Worm (Caenorhabditis elegans) whole organism, L4 larva: ENCODE results near the gene zfp-1.

ENCODE experiments used
- F26F4.8 ChIP-seq: fragments of 200-800 bp; sonication (Bioruptor generic); conservative IDR thresholded peaks from 2 replicates; pipeline ENCODE4 v1.3.6; 2022; ENCODE audit warnings: missing genetic modification characterization, missing compliant biosample characterization
- F49E8.2 ChIP-seq: sonication (generic microtip); optimal IDR thresholded peaks from 2 replicates; lab custom pipeline; 2016; ENCODE audit warnings: missing compliant biosample characterization, mild to moderate bottlenecking, missing genetic modification characterization, borderline replicate concordance
- T26A8.4 ChIP-seq: fragments of 200-800 bp; sonication (Bioruptor generic); IDR thresholded peaks from 2 replicates; pipeline ENCODE4 v1.3.6; 2022; ENCODE audit warnings: missing genetic modification characterization, missing compliant biosample characterization
- Y48G9A.11 ChIP-seq: fragments of 200-800 bp; sonication (Bioruptor generic); IDR thresholded peaks from 2 replicates; pipeline ENCODE4 v1.3.6; 2022; ENCODE audit warnings: missing genetic modification reagents, missing genetic modification characterization, missing compliant biosample characterization
- Y75B8A.6 ChIP-seq: fragments of 200-800 bp; sonication (Bioruptor generic); IDR thresholded peaks from 2 replicates; pipeline ENCODE4 v1.3.6; 2022; ENCODE audit warnings: missing genetic modification reagents, missing genetic modification characterization, missing compliant biosample characterization
- ZK337.2 ChIP-seq: fragments of 200-800 bp; sonication (Bioruptor generic); IDR thresholded peaks from 2 replicates; pipeline ENCODE4 v1.3.6; 2022; ENCODE audit warnings: missing genetic modification reagents, missing genetic modification characterization, missing compliant biosample characterization
- ama-1 ChIP-seq: fragments of 150-350 bp; optimal IDR thresholded peaks from 2 replicates; lab custom pipeline; 2014; ENCODE audit warnings: inconsistent platforms, mixed read lengths
- ceh-20 ChIP-seq: fragments of 200-800 bp; sonication (Bioruptor generic); IDR thresholded peaks from 2 replicates; pipeline ENCODE4 v1.3.6; 2022; ENCODE audit warnings: missing genetic modification reagents, missing genetic modification characterization, missing compliant biosample characterization
- ceh-44 ChIP-seq: fragments of 200-800 bp; sonication (Bioruptor generic); IDR thresholded peaks from 2 replicates; pipeline ENCODE4 v1.3.6; 2022; ENCODE audit warnings: missing genetic modification reagents, missing genetic modification characterization, missing compliant biosample characterization
- ceh-82 ChIP-seq: sonication (generic microtip); optimal IDR thresholded peaks from 2 replicates; lab custom pipeline; 2017; ENCODE audit warnings: missing biosample characterization, missing genetic modification characterization
- daf-12 ChIP-seq: fragments of 150-350 bp; optimal IDR thresholded peaks from 2 replicates; lab custom pipeline; 2014; ENCODE audit warnings: missing biosample characterization, missing genetic modification reagents, missing genetic modification characterization
- daf-16 ChIP-seq, 3 experiments: sonication (generic microtip); optimal IDR thresholded peaks; 2 replicates each; lab custom pipeline; 2016 to 2017; ENCODE audit warnings: missing genetic modification characterization in 3 of 3, missing genetic modification reagents in 3 of 3, mild to moderate bottlenecking in 2 of 3, missing compliant biosample characterization in 2 of 3, missing biosample characterization in 1 of 3, moderate library complexity in 1 of 3
- dmd-6 ChIP-seq: fragments of 200-800 bp; sonication (Bioruptor generic); IDR thresholded peaks from 2 replicates; pipeline ENCODE4 v1.3.6; 2022; ENCODE audit warnings: missing genetic modification reagents, missing genetic modification characterization, missing compliant biosample characterization
- dpl-1 ChIP-seq: fragments of 150-350 bp; optimal IDR thresholded peaks from 2 replicates; lab custom pipeline; 2014; ENCODE audit warnings: missing biosample characterization, missing genetic modification reagents, missing genetic modification characterization
- duxl-1 ChIP-seq: sonication (generic microtip); optimal IDR thresholded peaks from 2 replicates; lab custom pipeline; 2016; ENCODE audit warnings: mild to moderate bottlenecking, missing genetic modification characterization, moderate library complexity, missing compliant biosample characterization; ENCODE audit not compliant: poor library complexity
- dve-1 ChIP-seq: sonication (generic microtip); optimal IDR thresholded peaks from 2 replicates; lab custom pipeline; 2017; ENCODE audit warnings: antibody characterized with exemption, mild to moderate bottlenecking, missing genetic modification characterization, missing compliant biosample characterization; ENCODE audit not compliant: insufficient read depth
- egl-43 ChIP-seq: fragments of 200-800 bp; sonication (Bioruptor generic); IDR thresholded peaks from 2 replicates; pipeline ENCODE4 v1.3.6; 2022; ENCODE audit warnings: missing genetic modification reagents, missing genetic modification characterization, missing compliant biosample characterization
- fos-1 ChIP-seq: fragments of 150-350 bp; optimal IDR thresholded peaks from 2 replicates; lab custom pipeline; 2014; ENCODE audit warnings: missing biosample characterization, missing genetic modification characterization
- hif-1 ChIP-seq, 2 experiments: sonication (generic microtip); optimal IDR thresholded peaks; 2 replicates each; lab custom pipeline; 2016 to 2017; ENCODE audit warnings: missing compliant biosample characterization in 2 of 2, missing genetic modification characterization in 2 of 2, missing genetic modification reagents in 2 of 2, missing genotype in 2 of 2, mild to moderate bottlenecking in 1 of 2
- hlh-11 ChIP-seq: fragments of 200-800 bp; sonication (Bioruptor generic); optimal IDR thresholded peaks from 2 replicates; lab custom pipeline; 2018; ENCODE audit warnings: mild to moderate bottlenecking, missing genetic modification characterization, missing compliant biosample characterization
- hlh-30 ChIP-seq: sonication (generic microtip); optimal IDR thresholded peaks from 2 replicates; lab custom pipeline; 2017; ENCODE audit warnings: antibody characterized with exemption, mild to moderate bottlenecking, missing genetic modification characterization, missing compliant biosample characterization; ENCODE audit not compliant: insufficient read depth
- lim-7 ChIP-seq: fragments of 200-800 bp; sonication (Bioruptor generic); IDR thresholded peaks from 2 replicates; pipeline ENCODE4 v1.3.6; 2022; ENCODE audit warnings: missing genetic modification characterization, missing compliant biosample characterization
- lin-1 ChIP-seq: fragments of 200-800 bp; sonication (Bioruptor generic); IDR thresholded peaks from 2 replicates; pipeline ENCODE4 v1.3.6; 2022; ENCODE audit warnings: missing genetic modification reagents, missing genetic modification characterization, missing compliant biosample characterization
- lin-13 ChIP-seq: fragments of 150-350 bp; optimal IDR thresholded peaks from 2 replicates; lab custom pipeline; 2014; ENCODE audit warnings: missing biosample characterization, missing genetic modification reagents, missing genetic modification characterization
- lin-15B ChIP-seq: fragments of 150-350 bp; sonication (generic microtip); optimal IDR thresholded peaks from 3 replicates; lab custom pipeline; 2014; ENCODE audit warnings: missing biosample characterization, missing genetic modification characterization
- lin-29 ChIP-seq: fragments of 200-800 bp; sonication (Bioruptor generic); IDR thresholded peaks from 2 replicates; pipeline ENCODE4 v1.3.6; 2022; ENCODE audit warnings: missing genetic modification reagents, missing genetic modification characterization, missing compliant biosample characterization
- lin-39 ChIP-seq: fragments of 150-350 bp; optimal IDR thresholded peaks from 2 replicates; lab custom pipeline; 2014; ENCODE audit warnings: missing biosample characterization, missing genetic modification reagents, missing genetic modification characterization
- lir-3 ChIP-seq: sonication (generic microtip); optimal IDR thresholded peaks from 2 replicates; lab custom pipeline; 2016; ENCODE audit warnings: mild to moderate bottlenecking, missing genetic modification characterization, missing compliant biosample characterization
- mdt-29 ChIP-seq: fragments of 200-800 bp; sonication (Bioruptor generic); IDR thresholded peaks from 2 replicates; pipeline ENCODE4 v1.3.6; 2022; ENCODE audit warnings: missing genetic modification reagents, missing genetic modification characterization, missing compliant biosample characterization
- nhr-10 ChIP-seq: fragments of 150-350 bp; optimal IDR thresholded peaks from 2 replicates; lab custom pipeline; 2014; ENCODE audit warnings: missing biosample characterization, missing genetic modification characterization
- nhr-102 ChIP-seq: sonication (generic microtip); optimal IDR thresholded peaks from 2 replicates; lab custom pipeline; 2016; ENCODE audit warnings: mild to moderate bottlenecking, missing genetic modification characterization, moderate library complexity, missing compliant biosample characterization
- nhr-237 ChIP-seq: sonication (generic microtip); optimal IDR thresholded peaks from 2 replicates; lab custom pipeline; 2017; ENCODE audit warnings: missing biosample characterization, missing genetic modification characterization
- nhr-25 ChIP-seq: sonication (generic microtip); optimal IDR thresholded peaks from 2 replicates; lab custom pipeline; 2017; ENCODE audit warnings: missing genetic modification characterization, mild to moderate bottlenecking, missing compliant biosample characterization, antibody characterized with exemption, moderate library complexity, borderline replicate concordance; ENCODE audit not compliant: insufficient read depth
- nhr-41 ChIP-seq: fragments of 200-800 bp; sonication (Bioruptor generic); IDR thresholded peaks from 2 replicates; pipeline ENCODE4 v1.3.6; 2022; ENCODE audit warnings: missing genetic modification reagents, missing genetic modification characterization, missing compliant biosample characterization
- nhr-48 ChIP-seq: sonication (generic microtip); optimal IDR thresholded peaks from 2 replicates; lab custom pipeline; 2016; ENCODE audit warnings: mild to moderate bottlenecking, missing genetic modification characterization, missing compliant biosample characterization
- nhr-6 ChIP-seq: fragments of 150-350 bp; optimal IDR thresholded peaks from 2 replicates; lab custom pipeline; 2014; ENCODE audit warnings: missing biosample characterization, missing genetic modification characterization
- nhr-76 ChIP-seq: fragments of 150-350 bp; optimal IDR thresholded peaks from 2 replicates; lab custom pipeline; 2014; ENCODE audit warnings: missing biosample characterization, missing genetic modification characterization
- nhr-77 ChIP-seq: fragments of 150-350 bp; optimal IDR thresholded peaks from 2 replicates; lab custom pipeline; 2014; ENCODE audit warnings: missing biosample characterization, missing genetic modification characterization
- php-3 ChIP-seq: fragments of 200-800 bp; sonication (Bioruptor generic); IDR thresholded peaks from 2 replicates; pipeline ENCODE4 v1.3.6; 2022; ENCODE audit warnings: missing genetic modification reagents, missing genetic modification characterization, missing compliant biosample characterization
- pqm-1 ChIP-seq: sonication (generic microtip); optimal IDR thresholded peaks from 2 replicates; lab custom pipeline; 2017; ENCODE audit warnings: missing biosample characterization, missing genetic modification characterization
- skn-1 ChIP-seq: fragments of 150-350 bp; optimal IDR thresholded peaks from 2 replicates; lab custom pipeline; 2014; ENCODE audit warnings: missing biosample characterization, missing genetic modification characterization
- snpc-1.2 ChIP-seq: fragments of 200-800 bp; sonication (Bioruptor generic); IDR thresholded peaks from 2 replicates; pipeline ENCODE4 v1.3.6; 2022; ENCODE audit warnings: missing genetic modification reagents, missing genetic modification characterization, missing compliant biosample characterization
- spr-1 ChIP-seq: sonication (generic microtip); optimal IDR thresholded peaks from 2 replicates; lab custom pipeline; 2016; ENCODE audit warnings: mild to moderate bottlenecking, missing genetic modification characterization, missing compliant biosample characterization
- spr-3 ChIP-seq: fragments of 200-800 bp; sonication (Bioruptor generic); optimal IDR thresholded peaks from 2 replicates; lab custom pipeline; 2018; ENCODE audit warnings: mild to moderate bottlenecking, missing genetic modification characterization, missing compliant biosample characterization
- tag-97 ChIP-seq: fragments of 200-800 bp; sonication (Bioruptor generic); IDR thresholded peaks from 2 replicates; pipeline ENCODE4 v1.3.6; 2022; ENCODE audit warnings: missing genetic modification characterization, missing compliant biosample characterization
- unc-39 ChIP-seq: sonication (generic microtip); optimal IDR thresholded peaks from 2 replicates; lab custom pipeline; 2017; ENCODE audit warnings: missing biosample characterization, missing genetic modification characterization
- zag-1 ChIP-seq: fragments of 150-350 bp; optimal IDR thresholded peaks from 2 replicates; lab custom pipeline; 2014; ENCODE audit warnings: missing biosample characterization, missing genetic modification characterization
- ztf-11 ChIP-seq: fragments of 150-350 bp; optimal IDR thresholded peaks from 2 replicates; lab custom pipeline; 2014; ENCODE audit warnings: missing biosample characterization, missing genetic modification characterization

Gene zfp-1

DNA sequence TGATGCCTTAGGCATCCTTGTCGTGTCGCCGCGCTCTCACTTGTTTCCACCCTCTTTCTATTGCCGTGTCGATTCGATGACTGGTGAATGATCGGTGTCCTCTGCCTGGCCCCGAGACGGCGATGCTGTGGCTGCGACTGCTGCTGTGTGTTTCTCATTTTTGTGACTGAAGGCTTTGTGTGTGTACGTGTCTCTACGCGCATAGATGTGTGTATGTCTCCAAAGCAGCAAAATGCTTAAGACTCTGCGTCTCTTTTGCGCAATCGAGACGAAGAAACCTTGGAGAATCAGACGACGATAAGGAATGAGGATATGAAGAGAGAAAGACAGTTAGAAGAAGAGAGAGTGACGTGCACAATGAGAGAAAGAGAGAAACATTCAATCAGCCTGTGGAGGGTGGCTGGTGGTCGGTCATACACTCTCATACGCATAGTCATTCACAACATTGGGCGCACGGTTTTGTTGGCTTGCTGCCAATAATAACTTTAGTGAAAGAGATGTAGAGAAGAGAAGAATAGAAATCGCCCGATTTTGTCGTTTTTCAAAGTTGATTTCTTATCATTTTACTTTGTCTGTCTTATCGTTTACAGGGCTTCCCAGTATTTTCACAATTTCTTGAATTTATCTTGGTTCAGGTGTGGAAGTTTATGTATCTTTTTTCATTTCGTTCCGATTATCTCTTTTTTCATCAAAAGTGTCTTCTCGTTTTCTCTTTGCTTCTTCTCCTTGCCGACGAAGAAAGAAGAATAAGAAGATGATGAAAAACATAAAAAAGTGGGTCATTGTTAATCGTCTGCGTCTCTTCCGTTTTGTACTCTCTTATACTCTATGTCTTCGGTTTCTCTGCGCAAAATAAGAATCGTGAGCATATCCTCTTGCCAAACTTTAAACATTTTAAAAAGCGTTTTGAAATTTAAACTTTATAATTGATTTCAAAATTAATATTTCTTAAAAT is 10.8 kb downstream of the zfp-1 start (continued):
- peak; percentile 98 for TF ChIP-seq hlh-30 (tag; lab: Kevin White, UChicago)
- peak; percentile 37 for TF ChIP-seq pqm-1
- peak; percentile 96 for TF ChIP-seq nhr-10 (tag; lab: Kevin White, UChicago)
- TF ChIP-seq ama-1 (lab: Kevin White, UChicago): peak; percentile 42
- peak; percentile 75; the same call in 1 of the 2 replicates for TF ChIP-seq lin-1 (GFP tag; lab: Robert Waterston, UW)
- no peak for TF ChIP-seq F26F4.8 (GFP tag; lab: Robert Waterston, UW)
- TF ChIP-seq nhr-237: peak; percentile 26
- peak; percentile 98 for TF ChIP-seq dve-1 (tag; lab: Kevin White, UChicago)
- peak; percentile 100 for TF ChIP-seq hlh-11 (tag; lab: Kevin White, UChicago)
- peak; percentile 55; the same call in 1 of the 2 replicates for TF ChIP-seq ceh-44 (GFP tag; lab: Robert Waterston, UW)
- peak; percentile 17; the same call in 1 of the 2 replicates for TF ChIP-seq Y75B8A.6 (GFP tag; lab: Robert Waterston, UW)
- TF ChIP-seq nhr-48 (tag; lab: Kevin White, UChicago): peak; percentile 95
- TF ChIP-seq duxl-1 (tag; lab: Kevin White, UChicago): peak; percentile 57
- TF ChIP-seq egl-43 (GFP tag; lab: Robert Waterston, UW): peak; percentile 81
- peak; percentile 92 for TF ChIP-seq nhr-25 (tag; lab: Kevin White, UChicago)
- TF ChIP-seq zag-1 (tag; lab: Kevin White, UChicago): peak; percentile 64
- TF ChIP-seq ztf-11 (tag; lab: Kevin White, UChicago): no peak
- TF ChIP-seq lin-15B (tag; lab: Kevin White, UChicago): no peak
- TF ChIP-seq daf-12 (tag; lab: Kevin White, UChicago): no peak
- TF ChIP-seq snpc-1.2 (GFP tag; lab: Robert Waterston, UW): peak; percentile 29; the same call in 1 of the 2 replicates
- TF ChIP-seq nhr-41 (GFP tag; lab: Robert Waterston, UW): peak; percentile 47; the same call in 1 of the 2 replicates
- peak; percentile 34 for TF ChIP-seq lin-39
- TF ChIP-seq lir-3 (tag; lab: Kevin White, UChicago): peak; percentile 8
- peak; percentile 87 to 98 for TF ChIP-seq hif-1 (tag; optimal IDR thresholded peaks at IDR 0.05; lab: Kevin White, UChicago)
- TF ChIP-seq dmd-6 (GFP tag; lab: Robert Waterston, UW): peak; percentile 96
- peak; percentile 21 for TF ChIP-seq spr-3
- TF ChIP-seq nhr-77: peak; percentile 91
- peak; percentile 44; the same call in 1 of the 2 replicates for TF ChIP-seq lin-29
- TF ChIP-seq ceh-82 (tag; lab: Kevin White, UChicago): no peak
- no peak for TF ChIP-seq php-3 (GFP tag; lab: Robert Waterston, UW)
- no peak for TF ChIP-seq unc-39
- TF ChIP-seq nhr-76 (tag; lab: Kevin White, UChicago): no peak
- peak; percentile 73 for TF ChIP-seq ceh-20 (GFP tag; lab: Robert Waterston, UW)
- TF ChIP-seq ZK337.2: peak; percentile 12; the same call in 1 of the 2 replicates
- peak; percentile 85 for TF ChIP-seq T26A8.4 (GFP tag; lab: Robert Waterston, UW)
- no peak for TF ChIP-seq tag-97 (GFP tag; lab: Robert Waterston, UW)
- no peak for TF ChIP-seq F49E8.2 (tag; lab: Kevin White, UChicago)
- peak; percentile 94 for TF ChIP-seq nhr-102 (tag; lab: Kevin White, UChicago)
- TF ChIP-seq nhr-6: peak; percentile 98
- peak; percentile 58 for TF ChIP-seq dpl-1 (GFP tag; lab: Kevin White, UChicago)
- peak; percentile 79 to 96 for TF ChIP-seq daf-16 (GFP tag; optimal IDR thresholded peaks at IDR 0.05; lab: Kevin White, UChicago)
- TF ChIP-seq daf-16 (tag; optimal IDR thresholded peaks at IDR 0.05; lab: Kevin White, UChicago): peak; percentile 82
- TF ChIP-seq mdt-29 (GFP tag; lab: Robert Waterston, UW): no peak
- TF ChIP-seq lin-13 (GFP tag; lab: Kevin White, UChicago): peak; percentile 93
- TF ChIP-seq skn-1 (tag; lab: Kevin White, UChicago): no peak
- TF ChIP-seq Y48G9A.11 (GFP tag; lab: Robert Waterston, UW): no peak
- peak; percentile 82 for TF ChIP-seq spr-1 (tag; lab: Kevin White, UChicago)
- TF ChIP-seq lim-7 (GFP tag; lab: Robert Waterston, UW): 0 out of 2 replicates have a peak, but pooled peaks have one; percentile 3
- peak; percentile 87 for TF ChIP-seq fos-1 (tag; lab: Kevin White, UChicago)
